Worm (Caenorhabditis elegans) whole organism, L4 larva: ENCODE results near the gene clc-9.

Source experiments
- ZK337.2 ChIP-seq: fragments of 200-800 bp; sonication (Bioruptor generic); IDR thresholded peaks from 2 replicates; pipeline ENCODE4 v1.3.6; 2022; ENCODE audit warnings: missing genetic modification reagents, missing genetic modification characterization, missing compliant biosample characterization
- fkh-10 ChIP-seq: fragments of 150-350 bp; optimal IDR thresholded peaks from 2 replicates; lab custom pipeline; 2014; ENCODE audit warnings: missing biosample characterization, missing genetic modification reagents, missing genetic modification characterization
- lin-15B ChIP-seq: fragments of 150-350 bp; sonication (generic microtip); optimal IDR thresholded peaks from 3 replicates; lab custom pipeline; 2014; ENCODE audit warnings: missing biosample characterization, missing genetic modification characterization
- lsy-2 ChIP-seq, 2 experiments: fragments of 150-350 bp in 1 of 2; sonication (generic microtip) in 1 of 2; optimal IDR thresholded peaks; 2 replicates each; lab custom pipeline; 2014 to 2017; ENCODE audit warnings: missing biosample characterization in 2 of 2, missing genetic modification characterization in 2 of 2
- nhr-41 ChIP-seq: fragments of 200-800 bp; sonication (Bioruptor generic); IDR thresholded peaks from 2 replicates; pipeline ENCODE4 v1.3.6; 2022; ENCODE audit warnings: missing genetic modification reagents, missing genetic modification characterization, missing compliant biosample characterization

- TF ChIP-seq nhr-41 (GFP tag; lab: Robert Waterston, UW) (no peak), lin-15B (tag; lab: Kevin White, UChicago) (no peak), fkh-10 (GFP tag; lab: Kevin White, UChicago) (no peak), ZK337.2 (GFP tag; lab: Robert Waterston, UW) (no peak), lsy-2 (tag; optimal IDR thresholded peaks at IDR 0.05; lab: Kevin White, UChicago) (no peak)
Measured at ce11 chrIV:11125604-11126003, 12.9 kb downstream of the clc-9 start.
